Worm (Caenorhabditis elegans): ENCODE measurements around the gene oac-21.

oac-21 gene

ce11 chrIV:3888963-3889362 lies at the start of gene oac-21:
TSS of gene oac-21 (plus strand) at chrIV:3889263.
- TF ChIP-seq ama-1 (optimal IDR thresholded peaks at IDR 0.05) (no peak), efl-3 (GFP tag; optimal IDR thresholded peaks at IDR 0.05) (no peak), unc-30 (tag; optimal IDR thresholded peaks at IDR 0.05) (no peak), ceh-63 (GFP tag; optimal IDR thresholded peaks at IDR 0.05) (no peak), nhr-84 (tag; optimal IDR thresholded peaks at IDR 0.05) (no peak)

DNA sequence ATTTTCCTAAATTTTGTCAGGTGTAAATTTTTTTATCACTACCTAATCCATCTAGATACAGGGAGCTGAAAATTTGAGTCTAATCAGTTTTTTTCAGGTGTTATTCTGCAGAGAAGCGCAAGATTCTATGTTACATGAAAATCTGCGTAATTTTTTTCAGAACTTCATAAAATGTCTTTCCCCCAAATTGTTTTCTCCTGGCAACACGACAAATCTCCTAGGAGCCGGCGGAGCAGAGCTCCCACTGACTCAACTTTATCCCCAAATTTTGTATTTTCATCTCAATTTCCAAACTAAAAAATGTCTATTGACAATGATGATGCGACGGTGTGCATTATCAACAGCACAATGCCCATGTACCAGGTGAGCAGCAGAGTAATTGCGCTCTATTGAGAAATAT lies 49.6 kb upstream of the oac-21 start, which contains the start of gene F28F9.2:
F28F9.2 (plus strand) TSS at position 301 of the 400 bp plus-strand sequence.
- TF ChIP-seq nhr-20 (tag; optimal IDR thresholded peaks at IDR 0.05) (no peak), elt-3 (tag; optimal IDR thresholded peaks at IDR 0.05) (no peak), efl-1 (optimal IDR thresholded peaks at IDR 0.05) (no peak), efl-1 (GFP tag; optimal IDR thresholded peaks at IDR 0.05 in 1 of 2) (no peak), nhr-12 (tag; optimal IDR thresholded peaks at IDR 0.05) (no peak), mep-1 (tag; optimal IDR thresholded peaks at IDR 0.05) (no peak), tbx-2 (tag; optimal IDR thresholded peaks at IDR 0.05) (no peak), aly-2 (tag; optimal IDR thresholded peaks at IDR 0.05) (no peak), lin-13 (GFP tag; optimal IDR thresholded peaks at IDR 0.05) (no peak), nhr-19 (GFP tag; conservative IDR thresholded peaks at IDR 0.05) (no peak), fkh-10 (GFP tag; optimal IDR thresholded peaks at IDR 0.05) (no peak), egl-27 (tag; optimal IDR thresholded peaks at IDR 0.05) (no peak), nhr-76 (tag; optimal IDR thresholded peaks at IDR 0.05) (no peak), F16B12.6 (tag; optimal IDR thresholded peaks at IDR 0.05) (no peak), lin-39 (tag; optimal IDR thresholded peaks at IDR 0.05) (no peak), ama-1 (optimal IDR thresholded peaks at IDR 0.05) (no peak), ztf-4 (tag; optimal IDR thresholded peaks at IDR 0.05) (no peak), vab-15 (tag; optimal IDR thresholded peaks at IDR 0.05) (no peak), ceh-82 (tag; optimal IDR thresholded peaks at IDR 0.05) (no peak), unc-62 (GFP tag; optimal IDR thresholded peaks at IDR 0.05) (no peak)

- TF ChIP-seq fos-1 (tag; optimal IDR thresholded peaks at IDR 0.05) (no peak), grh-1 (GFP tag; IDR thresholded peaks at IDR 0.05) (no peak), F16B12.6 (tag; optimal IDR thresholded peaks at IDR 0.05) (no peak), nhr-77 (tag; optimal IDR thresholded peaks at IDR 0.05) (no peak), mep-1 (tag; optimal IDR thresholded peaks at IDR 0.05) (no peak), tlp-1 (tag; optimal IDR thresholded peaks at IDR 0.05) (no peak)
Observed at ce11 chrIV:3840480-3840879, 48.6 kb upstream of the oac-21 start.

ce11 chrIV:3841607-3842006 lies 47.5 kb upstream of the oac-21 start:
- TF ChIP-seq ces-1 (GFP tag; optimal IDR thresholded peaks at IDR 0.05) = no peak
- TF ChIP-seq unc-86 (tag; optimal IDR thresholded peaks at IDR 0.05) = no peak
- no peak for TF ChIP-seq ceh-90 (tag; optimal IDR thresholded peaks at IDR 0.05)
- no peak for TF ChIP-seq alr-1 (tag; optimal IDR thresholded peaks at IDR 0.05; ENCODE audit: borderline replicate concordance)
- TF ChIP-seq vab-15 (tag; optimal IDR thresholded peaks at IDR 0.05) = no peak
- TF ChIP-seq nhr-11 (tag; optimal IDR thresholded peaks at IDR 0.05) = no peak
- TF ChIP-seq nhr-84 (tag; optimal IDR thresholded peaks at IDR 0.05) = no peak
- no peak for TF ChIP-seq nhr-237 (tag; optimal IDR thresholded peaks at IDR 0.05)
- no peak for TF ChIP-seq xbp-1 (tag; optimal IDR thresholded peaks at IDR 0.05)
- no peak for TF ChIP-seq nhr-77 (tag; optimal IDR thresholded peaks at IDR 0.05)
- TF ChIP-seq zip-4 (GFP tag; optimal IDR thresholded peaks at IDR 0.05) = no peak
- no peak for TF ChIP-seq C34B4.2 (tag; optimal IDR thresholded peaks at IDR 0.05)
- no peak for TF ChIP-seq isw-1 (GFP tag; IDR thresholded peaks at IDR 0.05)
- no peak for TF ChIP-seq sox-4 (tag; optimal IDR thresholded peaks at IDR 0.05)
- no peak for TF ChIP-seq nhr-19 (GFP tag; conservative IDR thresholded peaks at IDR 0.05)
- no peak for TF ChIP-seq ztf-11 (tag; optimal IDR thresholded peaks at IDR 0.05)

Data from whole organism, L1 larva.